Worm (Caenorhabditis elegans): Measurements from ENCODE around the gene Y66D12A.16.

The Y66D12A.16 gene

DNA sequence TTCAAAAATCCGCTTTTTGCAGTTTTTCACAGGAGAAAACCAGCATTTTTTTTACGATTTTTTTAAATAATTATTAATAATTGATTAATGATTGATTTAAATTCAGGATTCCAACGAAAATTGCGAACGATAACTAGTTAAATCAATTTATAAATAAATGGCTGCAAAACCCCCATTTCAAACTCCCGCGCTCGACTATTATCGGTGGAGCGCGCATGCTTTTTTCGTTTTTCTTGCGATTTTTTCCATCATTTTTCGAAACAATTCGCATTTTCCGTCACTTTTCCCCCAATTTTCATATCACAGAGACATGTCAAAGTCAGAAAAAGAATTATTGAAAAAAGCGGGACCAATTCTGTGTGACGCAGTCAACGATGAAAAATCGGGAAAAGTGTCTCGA is 42.2 kb downstream of the Y66D12A.16 start, which contains the start of gene Y66D12A.10:
Gene Y66D12A.10 (plus strand): TSS at position 273 of the 400 bp plus-strand sequence.
- peak; percentile 83 for TF ChIP-seq lin-15B (tag; optimal IDR thresholded peaks at IDR 0.05)
- TF ChIP-seq daf-12 (tag; optimal IDR thresholded peaks at IDR 0.05) = no peak
- no peak for TF ChIP-seq hmg-11 (tag; optimal IDR thresholded peaks at IDR 0.05)
- TF ChIP-seq nhr-23 (tag; optimal IDR thresholded peaks at IDR 0.05) = peak; percentile 40
- TF ChIP-seq nfya-1 (tag; optimal IDR thresholded peaks at IDR 0.05; ENCODE audit: insufficient read depth) = peak; percentile 56
- no peak for TF ChIP-seq ztf-4 (tag; optimal IDR thresholded peaks at IDR 0.05)

DNA sequence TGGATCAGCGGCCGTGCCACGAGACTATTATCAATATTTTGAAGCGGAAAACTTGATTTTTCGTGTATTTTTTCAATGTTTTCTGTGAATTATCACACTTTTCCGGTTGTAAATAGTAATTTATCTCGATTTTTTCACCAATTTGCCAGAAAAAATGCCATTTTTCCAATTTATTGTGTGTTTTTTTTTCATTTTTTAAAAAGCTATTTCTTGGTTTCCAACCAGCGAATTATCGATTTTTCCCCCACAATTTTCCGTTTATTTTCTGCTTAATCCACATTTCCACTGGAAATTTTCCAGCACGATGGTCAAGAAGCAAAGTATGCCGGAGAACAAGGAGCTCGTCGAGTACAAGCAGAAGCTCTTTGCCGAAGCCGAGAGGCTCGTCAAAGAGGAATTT is 44.5 kb downstream of the Y66D12A.16 start, which contains the start of gene psme-3:
Gene psme-3 (plus strand): TSS at position 301 of the 400 bp plus-strand sequence.
- TF ChIP-seq sea-2 (GFP tag; optimal IDR thresholded peaks at IDR 0.05) (no peak), daf-12 (tag; optimal IDR thresholded peaks at IDR 0.05) (no peak), egl-5 (tag; optimal IDR thresholded peaks at IDR 0.05) (no peak)

- TF ChIP-seq unc-39 (tag; optimal IDR thresholded peaks at IDR 0.05) (no peak), mml-1 (tag; optimal IDR thresholded peaks at IDR 0.05) (no peak), ceh-9 (tag; optimal IDR thresholded peaks at IDR 0.05) (no peak)
Observed at ce11 chrIII:11573921-11574320, 50.6 kb downstream of the Y66D12A.16 start, which contains the start of gene Y66D12A.8. Gene Y66D12A.8, plus strand, starts transcription at chrIII:11574221.
